Fruit fly (Drosophila melanogaster): ENCODE results near the gene ND-42.

- no peak for TF ChIP-seq CG8478 (optimal IDR thresholded peaks at IDR 0.05)
- no peak for TF ChIP-seq CTCF (optimal IDR thresholded peaks at IDR 0.05)
Observed at dm6 chr3R:22025320-22025719, 2.2 kb upstream of the ND-42 start, which contains the start of gene CG6028.
